Worm (Caenorhabditis elegans) whole organism, young adult: ENCODE data around the gene lys-6.

ENCODE experiments used
- B0035.1 ChIP-seq: sonication (generic microtip); optimal IDR thresholded peaks from 2 replicates; lab custom pipeline; 2016; ENCODE audit warnings: missing genetic modification characterization, mild to moderate bottlenecking, missing compliant biosample characterization, missing genotype, missing genetic modification reagents
- B0261.1 ChIP-seq: sonication (generic microtip); optimal IDR thresholded peaks from 2 replicates; lab custom pipeline; 2016; ENCODE audit warnings: mild to moderate bottlenecking, missing genetic modification characterization, moderate library complexity, missing compliant biosample characterization
- C17E4.6 ChIP-seq: fragments of 200-800 bp; sonication (Bioruptor generic); IDR thresholded peaks from 2 replicates; pipeline ENCODE4 v1.3.6; 2022; ENCODE audit warnings: missing genetic modification reagents, missing genetic modification characterization, missing compliant biosample characterization
- F33H1.4 ChIP-seq: fragments of 200-800 bp; sonication (Bioruptor generic); IDR thresholded peaks from 2 replicates; pipeline ENCODE4 v1.3.6; 2022; ENCODE audit warnings: missing genetic modification reagents, missing genetic modification characterization, missing compliant biosample characterization
- F37B4.10 ChIP-seq: fragments of 200-800 bp; sonication (Bioruptor generic); IDR thresholded peaks from 2 replicates; pipeline ENCODE4 v1.3.6; 2022; ENCODE audit warnings: missing genetic modification characterization, missing compliant biosample characterization
- F52B5.7 ChIP-seq: sonication (generic microtip); optimal IDR thresholded peaks from 2 replicates; lab custom pipeline; 2016; ENCODE audit warnings: mild to moderate bottlenecking, missing genetic modification characterization, missing compliant biosample characterization
- F55B11.4 ChIP-seq: sonication (generic microtip); optimal IDR thresholded peaks from 2 replicates; lab custom pipeline; 2016; ENCODE audit warnings: missing compliant biosample characterization, missing genetic modification characterization, borderline replicate concordance; ENCODE audit not compliant: insufficient read depth
- F57C9.4 ChIP-seq: sonication (generic microtip); optimal IDR thresholded peaks from 2 replicates; lab custom pipeline; 2017; ENCODE audit warnings: mild to moderate bottlenecking, missing genetic modification characterization, missing compliant biosample characterization
- T07F8.4 ChIP-seq: sonication (generic microtip); optimal IDR thresholded peaks from 2 replicates; lab custom pipeline; 2016; ENCODE audit warnings: mild to moderate bottlenecking, missing genetic modification characterization, moderate library complexity, missing compliant biosample characterization
- Y53G8AR.9 ChIP-seq: fragments of 200-800 bp; sonication (Bioruptor generic); conservative IDR thresholded peaks from 2 replicates; pipeline ENCODE4 v1.3.6; 2022; ENCODE audit warnings: missing genetic modification reagents, missing genetic modification characterization, missing compliant biosample characterization
- Y67H2A.10 ChIP-seq: fragments of 200-800 bp; sonication (Bioruptor generic); conservative IDR thresholded peaks from 2 replicates; pipeline ENCODE4 v1.3.6; 2022; ENCODE audit warnings: missing genetic modification reagents, missing genetic modification characterization, missing compliant biosample characterization
- Y79H2A.3 ChIP-seq: fragments of 200-800 bp; sonication (Bioruptor generic); conservative IDR thresholded peaks from 2 replicates; pipeline ENCODE4 v1.3.6; 2022; ENCODE audit warnings: missing genetic modification reagents, missing genetic modification characterization, missing compliant biosample characterization
- aptf-2 ChIP-seq: fragments of 200-800 bp; sonication (Bioruptor generic); conservative IDR thresholded peaks from 2 replicates; pipeline ENCODE4 v1.3.6; 2022; ENCODE audit warnings: missing genetic modification reagents, missing genetic modification characterization, missing compliant biosample characterization
- bed-2 ChIP-seq: fragments of 200-800 bp; sonication (Bioruptor generic); IDR thresholded peaks from 2 replicates; pipeline ENCODE4 v1.3.6; 2022; ENCODE audit warnings: missing genetic modification reagents, missing genetic modification characterization, missing compliant biosample characterization
- ceh-100 ChIP-seq: fragments of 200-800 bp; sonication (Bioruptor generic); IDR thresholded peaks from 2 replicates; pipeline ENCODE4 v1.3.6; 2022; ENCODE audit warnings: missing genetic modification reagents, missing genetic modification characterization, missing compliant biosample characterization
- ceh-27 ChIP-seq: fragments of 200-800 bp; sonication (Bioruptor generic); optimal IDR thresholded peaks from 2 replicates; lab custom pipeline; 2018; ENCODE audit warnings: mild to moderate bottlenecking, missing genetic modification characterization, moderate library complexity, missing compliant biosample characterization
- ceh-58 ChIP-seq: fragments of 200-800 bp; sonication (Bioruptor generic); IDR thresholded peaks from 2 replicates; pipeline ENCODE4 v1.3.6; 2022; ENCODE audit warnings: missing genetic modification characterization, missing compliant biosample characterization
- die-1 ChIP-seq: sonication (generic microtip); optimal IDR thresholded peaks from 2 replicates; lab custom pipeline; 2016; ENCODE audit warnings: missing genotype, mild to moderate bottlenecking, missing genetic modification characterization, missing compliant biosample characterization
- dpff-1 ChIP-seq: sonication (generic microtip); optimal IDR thresholded peaks from 2 replicates; lab custom pipeline; 2017; ENCODE audit warnings: mild to moderate bottlenecking, missing genetic modification characterization, missing compliant biosample characterization
- egrh-3 ChIP-seq: fragments of 200-800 bp; sonication (Bioruptor generic); IDR thresholded peaks from 2 replicates; pipeline ENCODE4 v1.3.6; 2022; ENCODE audit warnings: missing genetic modification reagents, missing genetic modification characterization, missing compliant biosample characterization
- ets-4 ChIP-seq: fragments of 200-800 bp; sonication (Bioruptor generic); optimal IDR thresholded peaks from 2 replicates; lab custom pipeline; 2018; ENCODE audit warnings: mild to moderate bottlenecking, missing genetic modification characterization, missing compliant biosample characterization
- gei-17 ChIP-seq: fragments of 200-800 bp; sonication (Bioruptor generic); optimal IDR thresholded peaks from 2 replicates; lab custom pipeline; 2018; ENCODE audit warnings: mild to moderate bottlenecking, missing genetic modification characterization, missing compliant biosample characterization
- hlh-12 ChIP-seq: sonication (generic microtip); optimal IDR thresholded peaks from 2 replicates; lab custom pipeline; 2016; ENCODE audit warnings: missing genetic modification characterization, missing compliant biosample characterization
- hlh-26 ChIP-seq: fragments of 200-800 bp; sonication (Bioruptor generic); conservative IDR thresholded peaks from 2 replicates; pipeline ENCODE4 v1.3.6; 2022; ENCODE audit warnings: missing genetic modification reagents, missing genetic modification characterization, missing compliant biosample characterization
- hrde-1 ChIP-seq: sonication (generic microtip); optimal IDR thresholded peaks from 2 replicates; lab custom pipeline; 2016; ENCODE audit warnings: missing genetic modification characterization, mild to moderate bottlenecking, missing compliant biosample characterization, moderate library complexity, missing genotype, missing genetic modification reagents, borderline replicate concordance
- hsf-1 ChIP-seq: fragments of 200-800 bp; sonication (Bioruptor generic); IDR thresholded peaks from 2 replicates; pipeline ENCODE4 v1.3.6; 2022; ENCODE audit warnings: missing genetic modification reagents, missing genetic modification characterization, missing compliant biosample characterization
- let-526 ChIP-seq: fragments of 200-800 bp; sonication (Bioruptor generic); IDR thresholded peaks from 2 replicates; pipeline ENCODE4 v1.3.6; 2022; ENCODE audit warnings: missing genetic modification reagents, missing genetic modification characterization, missing compliant biosample characterization
- let-607 ChIP-seq, 2 experiments: fragments of 200-800 bp in 1 of 2; sonication (Bioruptor generic) in 1 of 2; sonication (generic microtip) in 1 of 2; optimal IDR thresholded peaks; 2 replicates each; lab custom pipeline; 2016 to 2018; ENCODE audit warnings: mild to moderate bottlenecking in 2 of 2, missing compliant biosample characterization in 2 of 2, missing genetic modification characterization in 2 of 2, moderate library complexity in 2 of 2, missing genotype in 1 of 2
- lin-35 ChIP-seq, 3 experiments: fragments of 150-350 bp in 2 of 3; sonication (generic microtip) in 1 of 3; optimal IDR thresholded peaks; 2 replicates each; lab custom pipeline; 2014 to 2018; ENCODE audit warnings: missing biosample characterization in 3 of 3, missing genetic modification characterization in 3 of 3, missing genetic modification reagents in 3 of 3
- lsl-1 ChIP-seq: fragments of 200-800 bp; sonication (Bioruptor generic); optimal IDR thresholded peaks from 2 replicates; lab custom pipeline; 2018; ENCODE audit warnings: mild to moderate bottlenecking, missing genetic modification characterization, moderate library complexity, missing compliant biosample characterization
- madf-10 ChIP-seq: sonication (generic microtip); optimal IDR thresholded peaks from 2 replicates; lab custom pipeline; 2016; ENCODE audit warnings: mild to moderate bottlenecking, missing genetic modification characterization, missing compliant biosample characterization
- mel-28 ChIP-seq: sonication (generic microtip); optimal IDR thresholded peaks from 2 replicates; lab custom pipeline; 2016; ENCODE audit warnings: borderline replicate concordance, mild to moderate bottlenecking, missing genetic modification characterization, missing compliant biosample characterization
- mxl-1 ChIP-seq: sonication (generic microtip); optimal IDR thresholded peaks from 2 replicates; lab custom pipeline; 2016; ENCODE audit warnings: missing genetic modification characterization, missing compliant biosample characterization
- nfya-1 ChIP-seq: sonication (generic microtip); optimal IDR thresholded peaks from 2 replicates; lab custom pipeline; 2017; ENCODE audit warnings: antibody characterized with exemption, missing compliant biosample characterization, missing genetic modification characterization, borderline replicate concordance; ENCODE audit not compliant: insufficient read depth
- nfyb-1 ChIP-seq: fragments of 200-800 bp; sonication (Bioruptor generic); IDR thresholded peaks from 2 replicates; pipeline ENCODE4 v1.3.6; 2022; ENCODE audit warnings: missing genetic modification reagents, missing genetic modification characterization, missing compliant biosample characterization
- nhr-179 ChIP-seq: sonication (generic microtip); optimal IDR thresholded peaks from 2 replicates; lab custom pipeline; 2016; ENCODE audit warnings: mild to moderate bottlenecking, missing genetic modification characterization, missing compliant biosample characterization
- nhr-80 ChIP-seq: sonication (generic microtip); optimal IDR thresholded peaks from 2 replicates; lab custom pipeline; 2016; ENCODE audit warnings: missing genetic modification characterization, missing compliant biosample characterization
- nhr-90 ChIP-seq: sonication (generic microtip); optimal IDR thresholded peaks from 2 replicates; lab custom pipeline; 2016; ENCODE audit warnings: missing genotype, mild to moderate bottlenecking, missing genetic modification characterization, missing compliant biosample characterization
- rpc-1 ChIP-seq, 2 experiments: fragments of 150-350 bp in 1 of 2; sonication (generic microtip) in 1 of 2; optimal IDR thresholded peaks; 2 replicates each; lab custom pipeline; 2014 to 2018; ENCODE audit warnings: missing biosample characterization in 1 of 2, missing genetic modification characterization in 1 of 2, missing genetic modification reagents in 1 of 2, missing genotype in 1 of 2
- sea-2 ChIP-seq: fragments of 200-800 bp; sonication (Bioruptor generic); IDR thresholded peaks from 2 replicates; pipeline ENCODE4 v1.3.6; 2022; ENCODE audit warnings: missing genetic modification characterization, missing compliant biosample characterization
- snpc-1.1 ChIP-seq: sonication (generic microtip); optimal IDR thresholded peaks from 2 replicates; lab custom pipeline; 2017; ENCODE audit warnings: missing genetic modification characterization, mild to moderate bottlenecking, missing compliant biosample characterization, antibody characterized with exemption, moderate library complexity, missing genotype, missing genetic modification reagents; ENCODE audit not compliant: insufficient read depth
- tbp1 ChIP-seq: fragments of 200-800 bp; sonication (Bioruptor generic); optimal IDR thresholded peaks from 2 replicates; lab custom pipeline; 2018; ENCODE audit warnings: mild to moderate bottlenecking, missing genetic modification characterization, missing compliant biosample characterization
- unc-130 ChIP-seq: sonication (generic microtip); optimal IDR thresholded peaks from 2 replicates; lab custom pipeline; 2016; ENCODE audit warnings: missing genetic modification reagents, missing genetic modification characterization, missing compliant biosample characterization
- unc-62 ChIP-seq: fragments of 150-350 bp; optimal IDR thresholded peaks from 2 replicates; lab custom pipeline; 2014; ENCODE audit warnings: missing biosample characterization, missing genetic modification reagents, missing genetic modification characterization
- ztf-18 ChIP-seq: sonication (generic microtip); optimal IDR thresholded peaks from 2 replicates; lab custom pipeline; 2016; ENCODE audit warnings: missing genotype, mild to moderate bottlenecking, missing genetic modification characterization, missing compliant biosample characterization
- ztf-26 ChIP-seq: sonication (generic microtip); optimal IDR thresholded peaks from 2 replicates; lab custom pipeline; 2017; ENCODE audit warnings: missing genetic modification characterization, missing compliant biosample characterization
- ztf-6 ChIP-seq: fragments of 200-800 bp; sonication (Bioruptor generic); IDR thresholded peaks from 2 replicates; pipeline ENCODE4 v1.3.6; 2022; ENCODE audit warnings: missing genetic modification reagents, missing genetic modification characterization, missing compliant biosample characterization

Gene lys-6

DNA sequence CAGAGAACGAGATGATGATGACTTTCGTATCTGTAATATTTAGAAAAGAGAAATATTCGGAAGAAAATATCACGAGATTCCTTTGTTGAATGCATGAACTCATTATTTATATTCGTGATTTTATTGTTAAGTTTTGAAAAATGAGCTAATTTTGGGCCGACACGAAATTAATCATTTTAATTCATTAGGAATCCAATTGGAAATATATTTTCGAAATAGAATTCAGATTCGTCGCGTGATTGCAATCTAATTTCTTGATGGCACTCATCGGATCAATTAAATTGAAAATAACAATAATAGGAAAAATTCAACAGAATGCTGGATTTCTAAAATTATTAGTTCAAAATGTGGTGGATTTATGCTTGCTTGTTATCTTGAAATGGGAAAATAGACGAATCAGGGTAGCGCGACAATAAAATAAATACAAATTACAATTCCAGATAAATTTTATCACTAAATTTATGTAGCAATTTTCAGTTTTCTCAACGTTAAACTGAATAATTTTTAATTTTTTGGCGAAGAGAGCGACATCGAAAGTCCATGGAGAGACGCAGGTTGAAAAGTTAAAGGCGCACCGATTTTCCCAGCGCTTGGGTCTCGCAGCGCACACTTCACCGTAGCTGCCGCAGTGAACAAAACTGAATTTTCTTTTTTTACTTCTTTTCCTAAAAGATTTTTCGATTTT lies 25.9 kb downstream of the lys-6 start (continued):
- peak; percentile 35; the same call in 1 of the 2 replicates for TF ChIP-seq Y53G8AR.9
- no peak for TF ChIP-seq T07F8.4 (tag; lab: Kevin White, UChicago)
- TF ChIP-seq bed-2 = no peak
- no peak for TF ChIP-seq unc-62 (GFP tag; lab: Kevin White, UChicago)
- TF ChIP-seq B0035.1 (tag; lab: Kevin White, UChicago) = peak; percentile 43
- TF ChIP-seq mel-28 (tag; lab: Kevin White, UChicago) = no peak
- no peak for TF ChIP-seq C17E4.6 (GFP tag; lab: Robert Waterston, UW)
- TF ChIP-seq F55B11.4 (tag; lab: Kevin White, UChicago) = no peak
- no peak for TF ChIP-seq aptf-2 (GFP tag; lab: Robert Waterston, UW)
- 0 out of 2 replicates have a peak, but pooled peaks have one; percentile 16 for TF ChIP-seq egrh-3 (GFP tag; lab: Robert Waterston, UW)
- TF ChIP-seq hrde-1 = no peak
- peak; percentile 1 for TF ChIP-seq rpc-1 (optimal IDR thresholded peaks at IDR 0.05; lab: Kevin White, UChicago)
- TF ChIP-seq rpc-1 (tag; optimal IDR thresholded peaks at IDR 0.05; lab: Kevin White, UChicago) = peak; percentile 3
- no peak for TF ChIP-seq ztf-6
- no peak for TF ChIP-seq ceh-58 (GFP tag; lab: Robert Waterston, UW)
- no peak for TF ChIP-seq nhr-90
- TF ChIP-seq hlh-12 (tag; lab: Kevin White, UChicago) = no peak
- peak; percentile 28; the same call in 1 of the 2 replicates for TF ChIP-seq hsf-1
- TF ChIP-seq F37B4.10 (GFP tag; lab: Robert Waterston, UW) = no peak
- no peak for TF ChIP-seq Y79H2A.3 (GFP tag; lab: Robert Waterston, UW)
- TF ChIP-seq ztf-26 (tag; lab: Kevin White, UChicago) = no peak
- TF ChIP-seq snpc-1.1 = no peak
- TF ChIP-seq lin-35 (GFP tag; optimal IDR thresholded peaks at IDR 0.05; lab: Kevin White, UChicago) = peak in 1 of 3 experiments; percentile 37
- TF ChIP-seq unc-130 (GFP tag; lab: Kevin White, UChicago) = peak; percentile 54
- no peak for TF ChIP-seq nhr-179 (tag; lab: Kevin White, UChicago)
- peak; percentile 32 for TF ChIP-seq ceh-27
- no peak for TF ChIP-seq let-526
- TF ChIP-seq hlh-26 (GFP tag; lab: Robert Waterston, UW) = no peak
- no peak for TF ChIP-seq gei-17 (GFP tag; lab: Kevin White, UChicago)
- TF ChIP-seq F52B5.7 (tag; lab: Kevin White, UChicago) = no peak
- TF ChIP-seq ets-4 (GFP tag; lab: Kevin White, UChicago) = no peak
- no peak for TF ChIP-seq F57C9.4 (tag; lab: Kevin White, UChicago)
- TF ChIP-seq madf-10 (tag; lab: Kevin White, UChicago) = peak; percentile 11
- peak; percentile 64 for TF ChIP-seq ceh-100 (GFP tag; lab: Robert Waterston, UW)
- TF ChIP-seq die-1 (tag; lab: Kevin White, UChicago) = no peak
- TF ChIP-seq F33H1.4 (GFP tag; lab: Robert Waterston, UW) = peak; percentile 94
- TF ChIP-seq dpff-1 (tag; lab: Kevin White, UChicago) = no peak
- no peak for TF ChIP-seq ztf-18 (tag; lab: Kevin White, UChicago)
- TF ChIP-seq tbp1 = peak; percentile 60
- TF ChIP-seq nfya-1 (tag; lab: Kevin White, UChicago) = no peak
- no peak for TF ChIP-seq Y67H2A.10 (GFP tag; lab: Robert Waterston, UW)
- no peak for TF ChIP-seq let-607 (tag; optimal IDR thresholded peaks at IDR 0.05; lab: Kevin White, UChicago)
- no peak for TF ChIP-seq B0261.1 (tag; lab: Kevin White, UChicago)
- peak; percentile 69 for TF ChIP-seq lsl-1 (GFP tag; lab: Kevin White, UChicago)
- TF ChIP-seq nfyb-1 (GFP tag; lab: Robert Waterston, UW) = peak; percentile 60; the same call in 1 of the 2 replicates
- TF ChIP-seq sea-2 (GFP tag; lab: Robert Waterston, UW) = no peak
- no peak for TF ChIP-seq mxl-1 (tag; lab: Kevin White, UChicago)
- TF ChIP-seq nhr-80 = no peak
